Fruit fly (Drosophila melanogaster): ENCODE data around the gene CG42553.

dm6 chr3L:882892-883255, 49.0 kb downstream of the CG42553 start:
- no peak for TF ChIP-seq CG8478 (optimal IDR thresholded peaks at IDR 0.05)
- TF ChIP-seq CTCF (optimal IDR thresholded peaks at IDR 0.05) = peak; percentile 84 to 88
